Fruit fly (Drosophila melanogaster) S2 (cell line): Measurements from ENCODE around the gene CG5921.

Experiments
- CG8478 ChIP-seq: fragments of >200 bp; optimal IDR thresholded peaks from 2 replicates; lab custom pipeline; 2018
- CTCF ChIP-seq, 2 experiments: fragments of >200 bp; optimal IDR thresholded peaks; 2 replicates each; lab custom pipeline; 2018

- TF ChIP-seq CG8478 (lab: Kevin White, UChicago) (no peak), CTCF (optimal IDR thresholded peaks at IDR 0.05; lab: Kevin White, UChicago) (no peak)
Observed at dm6 chrX:6030593-6030992, 20.0 kb upstream of the CG5921 start.
